Worm (Caenorhabditis elegans): ENCODE results near the gene ace-4.

DNA sequence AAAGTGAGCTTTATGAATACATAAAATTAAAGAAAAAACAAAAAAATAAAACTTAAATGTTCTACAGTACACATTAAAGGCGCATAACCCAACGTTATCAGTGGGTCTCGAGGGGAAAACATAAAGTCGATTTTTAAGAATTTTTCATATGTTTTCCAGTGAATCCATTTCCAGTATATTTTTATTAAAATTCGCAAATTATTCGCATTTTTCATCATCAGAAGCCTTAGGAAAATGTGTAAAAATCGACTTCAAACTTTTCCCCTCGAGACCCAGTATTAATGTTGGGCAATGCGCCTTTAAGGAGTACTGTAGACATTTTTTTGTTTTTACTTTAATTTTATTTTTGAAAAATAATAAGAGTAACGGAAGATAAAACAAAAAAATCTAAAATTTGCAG lies 20.3 kb downstream of the ace-4 start:
- TF ChIP-seq nhr-11 (tag; optimal IDR thresholded peaks at IDR 0.05) (no peak), ama-1 (optimal IDR thresholded peaks at IDR 0.05) (no peak), lin-39 (tag; optimal IDR thresholded peaks at IDR 0.05) (no peak), nhr-237 (tag; optimal IDR thresholded peaks at IDR 0.05) (no peak)

Measured in whole organism, L3 larva.